Fruit fly (Drosophila melanogaster): ENCODE measurements around the gene CG32547.

The CG32547 gene

DNA sequence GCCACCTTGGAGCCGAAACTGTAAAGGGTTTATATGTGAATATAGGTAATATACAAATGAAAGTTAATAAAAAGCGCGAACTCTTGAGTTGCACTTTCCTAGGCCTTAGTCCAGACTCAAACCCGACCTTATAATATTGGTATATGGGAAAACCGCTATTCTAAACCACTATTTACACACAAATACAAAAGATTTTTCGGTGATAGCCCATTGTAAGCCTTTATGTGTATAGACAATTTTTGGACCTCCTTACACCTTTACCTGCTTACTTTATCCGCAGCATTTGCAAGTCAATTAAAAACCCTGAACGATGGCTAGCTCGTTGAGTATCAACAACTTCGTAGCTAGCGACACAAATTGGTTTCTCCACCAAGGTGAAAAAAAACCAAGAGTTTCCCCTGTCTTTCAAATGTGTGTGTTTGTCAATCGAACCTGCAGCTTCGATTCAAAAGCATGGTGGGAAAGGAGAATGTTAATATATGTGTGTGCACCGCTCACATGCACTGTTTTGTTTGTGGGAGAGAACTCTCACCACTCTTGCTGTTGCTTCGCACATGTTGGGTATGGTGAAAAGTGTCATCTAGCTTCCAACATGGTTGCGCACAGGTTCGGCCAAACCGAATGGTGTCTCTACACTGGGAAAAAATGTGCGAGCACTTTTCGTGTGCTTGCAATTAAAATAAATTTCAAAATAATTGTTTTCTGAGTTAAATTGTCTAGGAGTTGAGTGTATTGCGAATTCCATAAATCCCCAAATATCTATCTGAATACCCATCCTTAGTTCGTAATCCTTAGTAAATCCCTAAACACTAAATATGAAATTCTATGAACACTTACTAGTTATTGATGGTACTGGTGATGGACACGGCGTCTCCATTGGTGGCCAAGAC lies 27.6 kb upstream of the CG32547 start (continued):
- TF ChIP-seq CG10147 (GFP tag; optimal IDR thresholded peaks at IDR 0.05): peak; percentile 68
- TF ChIP-seq Pdp1 (GFP tag; optimal IDR thresholded peaks at IDR 0.05): peak; percentile 75 to 82
- TF ChIP-seq CkIIα-i1 (GFP tag; IDR thresholded peaks at IDR 0.05): 0 out of 2 replicates have a peak, but pooled peaks have one; percentile 24
- no peak for TF ChIP-seq CG7745 (tag; optimal IDR thresholded peaks at IDR 0.05)
- TF ChIP-seq Hr39 (optimal IDR thresholded peaks at IDR 0.05): no peak
- TF ChIP-seq Gsc (GFP tag; IDR thresholded peaks at IDR 0.05): no peak
- peak; percentile 61 for TF ChIP-seq Max (GFP tag; optimal IDR thresholded peaks at IDR 0.05)
- peak; percentile 79 for TF ChIP-seq Dbx (GFP tag; IDR thresholded peaks at IDR 0.05)
- TF ChIP-seq lbe (GFP tag; optimal IDR thresholded peaks at IDR 0.05): no peak
- peak; percentile 50 for TF ChIP-seq eyg (GFP tag; optimal IDR thresholded peaks at IDR 0.05)
- TF ChIP-seq Sry-β (GFP tag; optimal IDR thresholded peaks at IDR 0.05): no peak
- TF ChIP-seq CG43689 (GFP tag; IDR thresholded peaks at IDR 0.05): peak; percentile 41
- TF ChIP-seq Gug (GFP tag; IDR thresholded peaks at IDR 0.05): peak; percentile 71; the same call in 3 of the 4 replicates
- TF ChIP-seq CG11696 (GFP tag; IDR thresholded peaks at IDR 0.05): peak; percentile 73
- TF ChIP-seq lola (GFP tag; optimal IDR thresholded peaks at IDR 0.05): peak in 1 of 3 experiments; percentile 48
- TF ChIP-seq ci (GFP tag; IDR thresholded peaks at IDR 0.05): peak; percentile 96
- no peak for TF ChIP-seq ash1 (GFP tag; optimal IDR thresholded peaks at IDR 0.05)
- peak; percentile 79 for TF ChIP-seq phol (tag; optimal IDR thresholded peaks at IDR 0.05)
- no peak for TF ChIP-seq sqz (GFP tag; optimal IDR thresholded peaks at IDR 0.05)
- TF ChIP-seq CG7928 (GFP tag; optimal IDR thresholded peaks at IDR 0.05): no peak
- TF ChIP-seq emc (GFP tag; optimal IDR thresholded peaks at IDR 0.05): peak; percentile 19
- TF ChIP-seq NC2β (GFP tag; optimal IDR thresholded peaks at IDR 0.05): peak; percentile 4
- peak; percentile 31 for TF ChIP-seq CG1529 (GFP tag; optimal IDR thresholded peaks at IDR 0.05)
- peak; percentile 46 for TF ChIP-seq gcm2 (GFP tag; optimal IDR thresholded peaks at IDR 0.05)
- peak; percentile 56; the same call in 2 of the 3 replicates for TF ChIP-seq B-H1 (GFP tag; IDR thresholded peaks at IDR 0.05)
- peak; percentile 48 for TF ChIP-seq CG7987 (GFP tag; optimal IDR thresholded peaks at IDR 0.05)
- TF ChIP-seq Lhr (GFP tag; optimal IDR thresholded peaks at IDR 0.05): peak; percentile 16
- TF ChIP-seq CG3065 (GFP tag; optimal IDR thresholded peaks at IDR 0.05): peak; percentile 2
- TF ChIP-seq chm (GFP tag; IDR thresholded peaks at IDR 0.05): peak; percentile 89
- peak; percentile 75 for TF ChIP-seq nau (GFP tag; optimal IDR thresholded peaks at IDR 0.05)
- TF ChIP-seq wor (GFP tag; IDR thresholded peaks at IDR 0.05): peak; percentile 53
- TF ChIP-seq toy (GFP tag; IDR thresholded peaks at IDR 0.05): 0 out of 2 replicates have a peak, but pooled peaks have one; percentile 15
- peak; percentile 67 for TF ChIP-seq Taf1 (GFP tag; IDR thresholded peaks at IDR 0.05)
- TF ChIP-seq sob (GFP tag; IDR thresholded peaks at IDR 0.05): peak; percentile 81
- no peak for TF ChIP-seq unc-4 (GFP tag; IDR thresholded peaks at IDR 0.05; ENCODE audit: partially characterized antibody)
- no peak for TF ChIP-seq fru (optimal IDR thresholded peaks at IDR 0.05)
- TF ChIP-seq CG10366 (GFP tag; IDR thresholded peaks at IDR 0.05): peak; percentile 74
- TF ChIP-seq CG9932 (GFP tag; IDR thresholded peaks at IDR 0.05): peak; percentile 68
- TF ChIP-seq CG2202 (tag; optimal IDR thresholded peaks at IDR 0.05): peak; percentile 52
- peak; percentile 68 for TF ChIP-seq CG4854 (GFP tag; optimal IDR thresholded peaks at IDR 0.05)
- TF ChIP-seq zfh1 (GFP tag; IDR thresholded peaks at IDR 0.05): peak; percentile 90
- peak; percentile 48; the same call in 1 of the 2 replicates for TF ChIP-seq bowl (GFP tag; IDR thresholded peaks at IDR 0.05)
- TF ChIP-seq tio (GFP tag; optimal IDR thresholded peaks at IDR 0.05): no peak
- TF ChIP-seq dm (GFP tag; optimal IDR thresholded peaks at IDR 0.05): peak; percentile 45
- TF ChIP-seq ftz-f1 (GFP tag; optimal IDR thresholded peaks at IDR 0.05): no peak
- TF ChIP-seq Doc3 (GFP tag; IDR thresholded peaks at IDR 0.05; ENCODE audit: partially characterized antibody): no peak
- no peak for TF ChIP-seq bbx (GFP tag; IDR thresholded peaks at IDR 0.05; ENCODE audit: partially characterized antibody)
- peak; percentile 80 for TF ChIP-seq sens-2 (GFP tag; IDR thresholded peaks at IDR 0.05)
- peak; percentile 81 for TF ChIP-seq Antp (GFP tag; optimal IDR thresholded peaks at IDR 0.05)

Measured in whole organism, embryonic.